Fruit fly (Drosophila melanogaster) whole organism, prepupa: ENCODE results near the gene crn.

Source experiments
- Blimp-1 ChIP-seq: fragments of 200-800 bp; sonication (Bioruptor generic); optimal IDR thresholded peaks from 3 replicates; lab custom pipeline; 2017; ENCODE audit warnings: missing biosample characterization, missing genetic modification characterization, mild to moderate bottlenecking, moderate library complexity, missing genetic modification reagents
- CG3032 ChIP-seq: fragments of 200-800 bp; optimal IDR thresholded peaks from 2 replicates; lab custom pipeline; 2019; ENCODE audit warnings: missing biosample characterization, mild to moderate bottlenecking, missing genetic modification characterization, moderate library complexity
- CG31627 ChIP-seq: fragments of 200-800 bp; sonication (Bioruptor generic); optimal IDR thresholded peaks from 3 replicates; lab custom pipeline; 2016; ENCODE audit warnings: missing biosample characterization, missing genetic modification characterization
- CG3919 ChIP-seq: fragments of 200-800 bp; sonication (Bioruptor generic); optimal IDR thresholded peaks from 3 replicates; lab custom pipeline; 2016; ENCODE audit warnings: missing biosample characterization, missing genetic modification characterization
- CG6163 ChIP-seq: fragments of 200-800 bp; sonication (Bioruptor generic); IDR thresholded peaks from 3 replicates; pipeline ENCODE4 v1.3.6; 2022; ENCODE audit warnings: missing biosample characterization, missing genetic modification characterization
- acj6 ChIP-seq: fragments of 200-800 bp; sonication (Bioruptor generic); optimal IDR thresholded peaks from 3 replicates; lab custom pipeline; 2016; ENCODE audit warnings: missing biosample characterization, missing genetic modification characterization
- esn ChIP-seq: fragments of 200-800 bp; sonication (Bioruptor generic); optimal IDR thresholded peaks from 2 replicates; lab custom pipeline; 2016; ENCODE audit warnings: missing biosample characterization, mild to moderate bottlenecking, missing genetic modification characterization, moderate library complexity

dm6 chrX:2274704-2275199 lies 25.0 kb upstream of the crn start, which contains the start of gene Grp170:
- TF ChIP-seq esn (no peak), CG6163 (no peak), acj6 (GFP tag; lab: Kevin White, UChicago) (no peak), Blimp-1 (GFP tag; lab: Kevin White, UChicago) (no peak), CG3919 (GFP tag; lab: Kevin White, UChicago) (no peak), CG31627 (GFP tag; lab: Kevin White, UChicago) (no peak), CG3032 (tag; lab: Kevin White, UChicago) (no peak)
